Worm (Caenorhabditis elegans) whole organism, L4 larva: ENCODE data around the gene C48B4.8.

Source experiments
- aha-1 ChIP-seq: fragments of 150-350 bp; peaks from one replicate; lab custom pipeline; 2014; ENCODE audit warnings: missing biosample characterization, missing genetic modification characterization
- aly-2 ChIP-seq: sonication (generic microtip); optimal IDR thresholded peaks from 2 replicates; lab custom pipeline; 2018; ENCODE audit warnings: missing biosample characterization, missing genetic modification characterization
- ceh-82 ChIP-seq: sonication (generic microtip); optimal IDR thresholded peaks from 2 replicates; lab custom pipeline; 2017; ENCODE audit warnings: missing biosample characterization, missing genetic modification characterization
- hif-1 ChIP-seq, 2 experiments: sonication (generic microtip); optimal IDR thresholded peaks; 2 replicates each; lab custom pipeline; 2016 to 2017; ENCODE audit warnings: missing compliant biosample characterization in 2 of 2, missing genetic modification characterization in 2 of 2, missing genetic modification reagents in 2 of 2, missing genotype in 2 of 2, mild to moderate bottlenecking in 1 of 2
- hlh-30 ChIP-seq: sonication (generic microtip); optimal IDR thresholded peaks from 2 replicates; lab custom pipeline; 2017; ENCODE audit warnings: antibody characterized with exemption, mild to moderate bottlenecking, missing genetic modification characterization, missing compliant biosample characterization; ENCODE audit not compliant: insufficient read depth
- hmg-1.1 ChIP-seq: fragments of 200-800 bp; sonication (Bioruptor generic); IDR thresholded peaks from 2 replicates; pipeline ENCODE4 v1.3.6; 2022; ENCODE audit warnings: missing genetic modification reagents, missing genetic modification characterization, missing compliant biosample characterization
- jun-1 ChIP-seq: fragments of 150-350 bp; optimal IDR thresholded peaks from 2 replicates; lab custom pipeline; 2014; ENCODE audit warnings: missing biosample characterization, missing genetic modification reagents, missing genetic modification characterization
- mdl-1 ChIP-seq, 2 experiments: fragments of 150-350 bp in 1 of 2; sonication (generic microtip) in 1 of 2; optimal IDR thresholded peaks; 2 replicates each; lab custom pipeline; 2014 to 2017; ENCODE audit warnings: missing biosample characterization in 2 of 2, missing genetic modification characterization in 2 of 2
- mxl-2 ChIP-seq: fragments of 200-800 bp; sonication (Bioruptor generic); conservative IDR thresholded peaks from 2 replicates; pipeline ENCODE4 v1.3.6; 2022; ENCODE audit warnings: missing genetic modification reagents, missing genetic modification characterization, missing compliant biosample characterization
- mxl-3 ChIP-seq: fragments of 200-800 bp; sonication (Bioruptor generic); optimal IDR thresholded peaks from 2 replicates; lab custom pipeline; 2018; ENCODE audit warnings: mild to moderate bottlenecking, missing genetic modification characterization, missing compliant biosample characterization
- nhr-111 ChIP-seq: fragments of 200-800 bp; sonication (Bioruptor generic); optimal IDR thresholded peaks from 2 replicates; lab custom pipeline; 2018; ENCODE audit warnings: mild to moderate bottlenecking, missing genetic modification characterization, missing compliant biosample characterization
- nhr-28 ChIP-seq: fragments of 150-350 bp; optimal IDR thresholded peaks from 2 replicates; lab custom pipeline; 2014; ENCODE audit warnings: missing biosample characterization, missing genetic modification characterization
- ztf-7 ChIP-seq: fragments of 150-350 bp; optimal IDR thresholded peaks from 2 replicates; lab custom pipeline; 2014; ENCODE audit warnings: missing biosample characterization, missing genetic modification characterization

C48B4.8 gene

ce11 chrIII:9513006-9513405 is 48.1 kb downstream of the C48B4.8 start:
- TF ChIP-seq hmg-1.1, result 0 out of 2 replicates have a peak, but pooled peaks have one; percentile 19
- TF ChIP-seq mxl-2, result no peak
- TF ChIP-seq, all 104 proteins: peak for 1

DNA sequence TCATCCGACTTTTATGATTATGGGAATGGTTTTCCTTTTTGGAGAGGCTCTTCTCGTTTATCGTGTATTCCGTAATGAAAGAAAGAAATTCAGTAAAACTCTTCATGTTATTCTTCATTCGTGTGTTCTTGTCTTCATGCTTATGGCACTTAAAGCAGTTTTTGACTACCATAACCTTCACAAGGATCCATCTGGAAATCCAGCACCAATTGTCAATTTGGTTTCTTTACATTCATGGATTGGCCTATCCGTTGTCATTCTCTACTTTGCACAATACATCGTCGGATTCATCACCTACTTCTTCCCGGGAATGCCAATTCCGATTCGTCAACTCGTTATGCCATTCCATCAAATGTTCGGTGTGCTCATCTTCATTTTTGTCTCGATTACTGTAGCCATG is 49.4 kb downstream of the C48B4.8 start:
- TF ChIP-seq aha-1 (tag; lab: Kevin White, UChicago) (peak; percentile 95), hif-1 (tag; optimal IDR thresholded peaks at IDR 0.05; lab: Kevin White, UChicago) (no peak)

- TF ChIP-seq jun-1 (tag; lab: Kevin White, UChicago), result no peak
- peak; percentile 11 for TF ChIP-seq aha-1 (tag; lab: Kevin White, UChicago)
- peak; percentile 11 for TF ChIP-seq nhr-28 (tag; lab: Kevin White, UChicago)
- no peak for TF ChIP-seq aly-2 (tag; lab: Kevin White, UChicago)
- no peak for TF ChIP-seq nhr-111 (GFP tag; lab: Kevin White, UChicago)
- TF ChIP-seq hmg-1.1, result no peak
- TF ChIP-seq ceh-82 (tag; lab: Kevin White, UChicago), result no peak
- TF ChIP-seq mxl-2, result no peak
- no peak for TF ChIP-seq ztf-7 (tag; lab: Kevin White, UChicago)
- peak; percentile 76 for TF ChIP-seq hlh-30
- peak in 1 of 2 experiments; percentile 20 for TF ChIP-seq mdl-1 (tag; optimal IDR thresholded peaks at IDR 0.05; lab: Kevin White, UChicago)
- no peak for TF ChIP-seq mxl-3 (GFP tag; lab: Kevin White, UChicago)
Observed at ce11 chrIII:9511055-9511520, 50.0 kb downstream of the C48B4.8 start, which contains the start of gene F55H2.5. F55H2.5 (plus strand) TSS chrIII:9511470.
